Fruit fly (Drosophila melanogaster) whole organism, adult: ENCODE results near the gene nac.

ENCODE experiments used
- CG11617 ChIP-seq: fragments of 200-800 bp; sonication (Bioruptor generic); optimal IDR thresholded peaks from 2 replicates; lab custom pipeline; 2017; ENCODE audit warnings: mild to moderate bottlenecking, missing biosample characterization, missing genetic modification reagents, missing genetic modification characterization
- CG12768 ChIP-seq: fragments of 200-800 bp; sonication (Bioruptor generic); optimal IDR thresholded peaks from 2 replicates; lab custom pipeline; 2017; ENCODE audit warnings: missing biosample characterization, missing genetic modification characterization, mild to moderate bottlenecking, moderate library complexity, missing genetic modification reagents
- CG14711 ChIP-seq: fragments of 200-800 bp; sonication (Bioruptor generic); optimal IDR thresholded peaks from 2 replicates; lab custom pipeline; 2018; ENCODE audit warnings: missing biosample characterization, mild to moderate bottlenecking, missing genetic modification characterization, moderate library complexity
- CG1620 ChIP-seq: fragments of 200-800 bp; sonication (Bioruptor generic); optimal IDR thresholded peaks from 2 replicates; lab custom pipeline; 2016; ENCODE audit warnings: missing biosample characterization, missing genetic modification characterization
- CG33017 ChIP-seq: fragments of 200-800 bp; sonication (Bioruptor generic); optimal IDR thresholded peaks from 2 replicates; lab custom pipeline; 2018; ENCODE audit warnings: missing biosample characterization, mild to moderate bottlenecking, missing genetic modification characterization, moderate library complexity
- CG5204 ChIP-seq: fragments of 200-800 bp; sonication (Bioruptor generic); optimal IDR thresholded peaks from 2 replicates; lab custom pipeline; 2016; ENCODE audit warnings: missing biosample characterization, missing genetic modification characterization
- CG7045 ChIP-seq: fragments of 200-800 bp; sonication (Bioruptor generic); optimal IDR thresholded peaks from 2 replicates; lab custom pipeline; 2017; ENCODE audit warnings: missing biosample characterization, mild to moderate bottlenecking, missing genetic modification characterization
- CG7101 ChIP-seq: fragments of 200-800 bp; sonication (Bioruptor generic); optimal IDR thresholded peaks from 2 replicates; lab custom pipeline; 2018; ENCODE audit warnings: missing biosample characterization, mild to moderate bottlenecking, missing genetic modification characterization, moderate library complexity
- Clk ChIP-seq: fragments of 200-800 bp; sonication (Bioruptor generic); optimal IDR thresholded peaks from 2 replicates; lab custom pipeline; 2017; ENCODE audit warnings: missing biosample characterization, missing genetic modification characterization
- Crg-1 ChIP-seq: fragments of 200-800 bp; sonication (Bioruptor generic); optimal IDR thresholded peaks from 2 replicates; lab custom pipeline; 2016; ENCODE audit warnings: missing biosample characterization, missing genetic modification characterization
- Hr96 ChIP-seq: fragments of 200-800 bp; sonication (Bioruptor generic); optimal IDR thresholded peaks from 2 replicates; lab custom pipeline; 2016; ENCODE audit warnings: missing biosample characterization, missing genetic modification characterization
- Mnt ChIP-seq: fragments of 200-800 bp; sonication (Bioruptor generic); optimal IDR thresholded peaks from 2 replicates; lab custom pipeline; 2016; ENCODE audit warnings: missing biosample characterization, mild to moderate bottlenecking, missing genetic modification characterization
- bab1 ChIP-seq: fragments of 200-800 bp; sonication (Bioruptor generic); optimal IDR thresholded peaks from 3 replicates; lab custom pipeline; 2019; ENCODE audit warnings: missing biosample characterization, mild to moderate bottlenecking, missing genetic modification characterization, moderate library complexity
- cic ChIP-seq: fragments of 200-800 bp; sonication (Bioruptor generic); optimal IDR thresholded peaks from 2 replicates; lab custom pipeline; 2017; ENCODE audit warnings: missing biosample characterization, mild to moderate bottlenecking, missing genetic modification characterization, moderate library complexity
- cnc ChIP-seq, 2 experiments: fragments of >200 bp; optimal IDR thresholded peaks; 2 replicates each; lab custom pipeline; 2017
- kay ChIP-seq: fragments of 200-800 bp; sonication (Bioruptor generic); peaks from one replicate; lab custom pipeline; 2016; ENCODE audit warnings: missing biosample characterization, missing genetic modification characterization, borderline replicate concordance
- ovo ChIP-seq: fragments of 200-800 bp; sonication (Bioruptor generic); optimal IDR thresholded peaks from 2 replicates; lab custom pipeline; 2016; ENCODE audit warnings: missing biosample characterization, missing genetic modification characterization
- pad ChIP-seq: fragments of 200-800 bp; sonication (Bioruptor generic); optimal IDR thresholded peaks from 3 replicates; lab custom pipeline; 2017; ENCODE audit warnings: missing biosample characterization, missing genetic modification characterization, mild to moderate bottlenecking, moderate library complexity, missing genetic modification reagents
- tj ChIP-seq: fragments of 200-800 bp; sonication (Bioruptor generic); optimal IDR thresholded peaks from 3 replicates; lab custom pipeline; 2017; ENCODE audit warnings: missing biosample characterization, mild to moderate bottlenecking, missing genetic modification characterization, moderate library complexity
- toe ChIP-seq: fragments of 200-800 bp; sonication (Bioruptor generic); optimal IDR thresholded peaks from 2 replicates; lab custom pipeline; 2016; ENCODE audit warnings: missing biosample characterization, missing genetic modification characterization

Gene nac

DNA sequence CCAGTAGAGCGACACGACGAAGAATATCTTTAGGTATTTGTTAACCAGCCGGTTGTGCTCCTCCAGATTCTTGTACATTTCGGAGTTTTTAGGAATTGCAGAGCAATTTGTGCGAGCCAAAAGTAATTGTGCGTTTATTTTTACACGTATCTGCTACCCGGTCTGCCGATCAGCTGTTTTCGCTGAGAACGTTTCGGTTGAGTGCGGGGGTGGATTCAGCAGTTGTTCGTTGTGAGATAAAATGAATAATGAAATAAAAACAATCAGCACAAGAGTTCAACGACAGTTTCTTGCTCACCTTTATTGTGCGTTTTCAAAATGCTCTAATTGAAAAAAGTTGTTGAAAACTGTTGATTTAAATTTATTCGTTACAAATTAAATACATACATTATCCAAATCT lies at the start of gene nac:
Gene nac (minus strand): TSS at position 176 of the 400 bp plus-strand sequence.
- TF ChIP-seq CG12768 (peak; percentile 8), CG5204 (GFP tag; lab: Kevin White, UChicago) (no peak), bab1 (GFP tag; lab: Kevin White, UChicago) (peak; percentile 64), pad (GFP tag; lab: Kevin White, UChicago) (peak; percentile 7), CG7101 (tag; lab: Kevin White, UChicago) (no peak), Mnt (peak; percentile 6), CG7045 (GFP tag; lab: Kevin White, UChicago) (no peak), ovo (no peak)

DNA sequence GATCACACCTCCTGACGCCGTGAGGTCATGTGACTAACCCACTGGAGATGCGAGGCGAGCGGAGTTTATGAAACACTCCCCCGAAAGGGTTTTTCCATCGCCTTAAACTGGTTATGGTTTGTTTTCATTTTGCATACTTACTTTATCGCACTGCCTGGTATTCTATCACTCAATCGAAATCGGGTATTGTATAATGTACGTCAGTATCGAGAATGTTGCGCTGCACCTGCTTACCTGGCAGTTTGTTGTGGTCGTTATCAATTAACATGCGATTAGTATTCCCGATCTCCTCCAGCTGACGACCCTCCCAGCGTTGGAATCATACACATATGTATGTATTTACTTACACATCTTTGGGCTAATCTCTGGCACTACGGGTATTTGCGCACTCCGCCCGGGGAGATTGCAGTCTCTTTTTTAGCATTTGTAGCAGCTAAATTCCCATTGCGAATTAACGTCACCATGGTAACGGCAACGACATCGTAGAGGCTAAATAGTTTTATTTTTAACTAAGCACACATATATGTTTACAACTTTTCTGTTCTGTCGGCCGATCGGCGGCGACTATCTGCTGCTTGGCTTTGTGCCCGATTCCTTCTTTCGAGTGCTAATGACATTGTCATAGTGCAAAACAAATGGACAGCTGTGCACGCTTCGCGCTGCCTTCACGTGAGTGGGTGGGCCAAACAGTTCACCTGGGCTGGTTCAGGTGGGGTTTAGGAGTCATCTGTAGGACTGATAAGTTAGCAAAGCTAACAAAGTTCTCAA lies 49.3 kb upstream of the nac start:
- no peak for TF ChIP-seq CG7101 (tag; lab: Kevin White, UChicago)
- no peak for TF ChIP-seq bab1 (GFP tag; lab: Kevin White, UChicago)
- TF ChIP-seq cnc (optimal IDR thresholded peaks at IDR 0.05; lab: Kevin White, UChicago) = no peak
- no peak for TF ChIP-seq CG5204 (GFP tag; lab: Kevin White, UChicago)
- TF ChIP-seq CG33017 (tag; lab: Kevin White, UChicago) = no peak
- no peak for TF ChIP-seq Hr96 (GFP tag; lab: Kevin White, UChicago)
- TF ChIP-seq toe = peak; percentile 40
- TF ChIP-seq cic (GFP tag; lab: Kevin White, UChicago) = peak; percentile 92
- TF ChIP-seq Mnt = peak; percentile 51
- TF ChIP-seq tj (GFP tag; lab: Kevin White, UChicago) = peak; percentile 62
- TF ChIP-seq pad (GFP tag; lab: Kevin White, UChicago) = no peak
- TF ChIP-seq CG14711 (tag; lab: Kevin White, UChicago) = no peak
- no peak for TF ChIP-seq CG1620 (GFP tag; lab: Kevin White, UChicago)
- TF ChIP-seq kay (GFP tag; lab: Kevin White, UChicago) = peak; percentile 92
- no peak for TF ChIP-seq ovo
- TF ChIP-seq Clk (GFP tag; lab: Kevin White, UChicago) = no peak
- peak; percentile 43 for TF ChIP-seq CG12768
- TF ChIP-seq CG7045 (GFP tag; lab: Kevin White, UChicago) = no peak
- TF ChIP-seq CG11617 (GFP tag; lab: Kevin White, UChicago) = no peak

DNA sequence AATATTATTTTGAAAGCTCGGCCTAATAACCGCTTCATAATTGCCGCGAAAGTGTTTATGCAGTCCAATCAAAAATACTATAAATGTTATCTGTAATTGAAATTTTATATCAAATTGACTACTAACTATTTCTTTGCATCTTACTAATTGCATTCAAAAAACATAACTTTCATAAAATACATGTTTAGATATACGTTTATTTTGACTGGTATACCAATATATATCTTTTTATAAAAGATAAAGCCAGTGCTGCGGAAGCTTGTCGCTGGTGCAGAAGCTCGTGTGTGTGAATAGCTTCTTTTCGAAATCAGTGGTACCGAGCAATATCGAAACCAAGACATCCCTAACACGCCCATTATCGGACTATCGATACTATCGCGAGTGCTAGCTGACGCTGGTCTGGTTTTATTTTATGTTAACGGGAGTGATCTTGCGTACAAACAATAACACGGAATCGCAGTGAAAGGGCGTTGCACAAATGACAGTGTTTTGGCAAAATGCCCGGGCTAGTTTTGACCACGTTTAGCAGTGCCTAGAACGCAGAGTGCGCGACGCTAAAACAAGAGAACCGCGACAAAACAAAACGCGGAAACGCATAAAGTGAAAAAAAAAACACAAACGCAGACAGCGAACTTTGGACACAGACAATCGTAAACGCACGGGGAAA lies 45.8 kb upstream of the nac start, which contains the start of gene Atg13:
Gene Atg13 (plus strand): TSS at position 367 of the 667 bp plus-strand sequence.
- TF ChIP-seq cic (GFP tag; lab: Kevin White, UChicago) = peak; percentile 14
- no peak for TF ChIP-seq Crg-1
- peak; percentile 21 for TF ChIP-seq Mnt
- no peak for TF ChIP-seq kay (GFP tag; lab: Kevin White, UChicago)
- peak; percentile 63 for TF ChIP-seq toe
- peak; percentile 69 for TF ChIP-seq CG12768
- peak; percentile 18 for TF ChIP-seq pad (GFP tag; lab: Kevin White, UChicago)
- TF ChIP-seq cnc (optimal IDR thresholded peaks at IDR 0.05; lab: Kevin White, UChicago) = no peak
- no peak for TF ChIP-seq CG33017 (tag; lab: Kevin White, UChicago)
- TF ChIP-seq tj (GFP tag; lab: Kevin White, UChicago) = peak; percentile 45
- peak; percentile 46 for TF ChIP-seq bab1 (GFP tag; lab: Kevin White, UChicago)
- peak; percentile 7 for TF ChIP-seq CG7101 (tag; lab: Kevin White, UChicago)
- no peak for TF ChIP-seq CG5204 (GFP tag; lab: Kevin White, UChicago)
- no peak for TF ChIP-seq Clk (GFP tag; lab: Kevin White, UChicago)
- peak; percentile 45 for TF ChIP-seq CG11617 (GFP tag; lab: Kevin White, UChicago)
- peak; percentile 56 for TF ChIP-seq CG1620 (GFP tag; lab: Kevin White, UChicago)

DNA sequence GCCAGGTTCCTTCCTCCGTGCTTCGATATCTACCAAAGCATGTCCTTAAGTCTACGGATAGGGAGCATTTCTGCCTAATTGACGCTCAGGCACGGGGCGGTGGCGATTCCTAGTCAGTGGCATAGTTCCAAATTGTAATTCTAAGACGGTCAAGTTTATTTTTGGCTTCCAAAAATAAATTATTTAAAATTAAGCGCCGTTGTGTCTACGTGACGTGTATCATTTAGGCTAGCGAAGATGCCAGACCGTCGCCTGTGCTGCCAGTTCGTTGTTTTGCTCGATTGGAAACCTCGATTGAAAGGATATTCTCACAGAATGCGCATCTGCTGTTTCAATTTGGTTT lies 45.3 kb upstream of the nac start:
- TF ChIP-seq bab1 (GFP tag; lab: Kevin White, UChicago) = no peak
- no peak for TF ChIP-seq pad (GFP tag; lab: Kevin White, UChicago)
- no peak for TF ChIP-seq kay (GFP tag; lab: Kevin White, UChicago)
- no peak for TF ChIP-seq Crg-1
- no peak for TF ChIP-seq Mnt
- TF ChIP-seq toe = no peak
- no peak for TF ChIP-seq CG5204 (GFP tag; lab: Kevin White, UChicago)
- TF ChIP-seq cic (GFP tag; lab: Kevin White, UChicago) = no peak
- TF ChIP-seq cnc (optimal IDR thresholded peaks at IDR 0.05; lab: Kevin White, UChicago) = no peak
- no peak for TF ChIP-seq tj (GFP tag; lab: Kevin White, UChicago)
- no peak for TF ChIP-seq CG14711 (tag; lab: Kevin White, UChicago)
- no peak for TF ChIP-seq CG33017 (tag; lab: Kevin White, UChicago)
- TF ChIP-seq CG12768 = no peak
- no peak for TF ChIP-seq CG7045 (GFP tag; lab: Kevin White, UChicago)
- TF ChIP-seq CG7101 (tag; lab: Kevin White, UChicago) = no peak
- TF ChIP-seq CG11617 (GFP tag; lab: Kevin White, UChicago) = no peak
- no peak for TF ChIP-seq CG1620 (GFP tag; lab: Kevin White, UChicago)
- TF ChIP-seq Clk (GFP tag; lab: Kevin White, UChicago) = no peak
- no peak for TF ChIP-seq Hr96 (GFP tag; lab: Kevin White, UChicago)
- no peak for TF ChIP-seq ovo

DNA sequence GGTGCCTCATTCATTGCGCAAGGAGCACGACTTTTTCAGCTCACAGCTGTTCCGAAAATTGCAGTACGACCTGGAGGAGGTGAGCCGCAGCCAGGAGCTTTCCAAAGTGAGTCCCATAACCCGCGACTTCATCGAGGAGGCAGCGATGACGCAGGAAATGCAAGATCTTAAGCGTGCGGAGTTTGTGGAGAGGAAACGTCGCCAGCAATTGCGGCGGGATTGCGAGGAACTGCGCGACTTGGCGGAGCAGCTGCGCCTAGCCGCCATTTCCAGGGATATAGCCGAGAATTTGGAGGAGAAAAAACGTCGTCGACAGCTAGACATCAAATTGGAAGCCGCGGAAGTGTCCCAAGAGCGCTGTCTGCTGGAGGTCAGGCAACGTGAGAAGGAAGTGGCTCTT lies 44.0 kb upstream of the nac start:
- no peak for TF ChIP-seq CG12768
- no peak for TF ChIP-seq bab1 (GFP tag; lab: Kevin White, UChicago)
- no peak for TF ChIP-seq kay (GFP tag; lab: Kevin White, UChicago)
- no peak for TF ChIP-seq CG33017 (tag; lab: Kevin White, UChicago)
- TF ChIP-seq tj (GFP tag; lab: Kevin White, UChicago) = no peak
- no peak for TF ChIP-seq pad (GFP tag; lab: Kevin White, UChicago)
- TF ChIP-seq CG7045 (GFP tag; lab: Kevin White, UChicago) = no peak
- no peak for TF ChIP-seq cic (GFP tag; lab: Kevin White, UChicago)
- no peak for TF ChIP-seq Hr96 (GFP tag; lab: Kevin White, UChicago)
- TF ChIP-seq CG11617 (GFP tag; lab: Kevin White, UChicago) = no peak
- no peak for TF ChIP-seq Mnt
- TF ChIP-seq cnc (optimal IDR thresholded peaks at IDR 0.05; lab: Kevin White, UChicago) = no peak
- no peak for TF ChIP-seq Crg-1
- no peak for TF ChIP-seq ovo
- TF ChIP-seq Clk (GFP tag; lab: Kevin White, UChicago) = no peak
- TF ChIP-seq CG14711 (tag; lab: Kevin White, UChicago) = no peak
- no peak for TF ChIP-seq CG5204 (GFP tag; lab: Kevin White, UChicago)
- TF ChIP-seq CG1620 (GFP tag; lab: Kevin White, UChicago) = no peak
- no peak for TF ChIP-seq toe
